Worm (Caenorhabditis elegans): ENCODE data around the gene Y52E8A.3.

Y52E8A.3 gene

DNA sequence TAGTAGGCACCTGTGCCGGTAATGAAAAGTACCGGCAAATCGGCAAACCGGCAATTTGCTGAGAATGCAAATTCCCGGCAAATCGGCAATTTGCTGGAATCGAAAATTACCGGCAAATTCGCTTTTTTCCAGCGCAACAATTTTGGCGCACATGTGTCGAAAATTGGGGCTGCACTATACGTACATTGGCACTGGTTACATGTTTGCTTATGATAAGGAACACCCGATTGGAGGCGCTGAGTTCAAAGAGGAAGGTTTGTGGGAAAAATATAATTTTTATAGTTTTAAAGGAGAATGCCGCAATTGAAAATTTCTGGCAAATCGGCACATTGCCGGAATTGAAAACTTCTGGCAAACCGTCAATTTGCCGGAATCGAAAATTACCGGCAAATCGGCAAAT lies 9.5 kb downstream of the Y52E8A.3 start:
- TF ChIP-seq T22C8.4 (GFP tag; IDR thresholded peaks at IDR 0.05) = no peak
- TF ChIP-seq med-1 (GFP tag; optimal IDR thresholded peaks at IDR 0.05; ENCODE audit: insufficient read depth) = no peak
- TF ChIP-seq tab-1 (GFP tag; IDR thresholded peaks at IDR 0.05) = no peak
- no peak for TF ChIP-seq ztf-23 (GFP tag; IDR thresholded peaks at IDR 0.05)
- no peak for TF ChIP-seq cog-1 (tag; optimal IDR thresholded peaks at IDR 0.05)

DNA sequence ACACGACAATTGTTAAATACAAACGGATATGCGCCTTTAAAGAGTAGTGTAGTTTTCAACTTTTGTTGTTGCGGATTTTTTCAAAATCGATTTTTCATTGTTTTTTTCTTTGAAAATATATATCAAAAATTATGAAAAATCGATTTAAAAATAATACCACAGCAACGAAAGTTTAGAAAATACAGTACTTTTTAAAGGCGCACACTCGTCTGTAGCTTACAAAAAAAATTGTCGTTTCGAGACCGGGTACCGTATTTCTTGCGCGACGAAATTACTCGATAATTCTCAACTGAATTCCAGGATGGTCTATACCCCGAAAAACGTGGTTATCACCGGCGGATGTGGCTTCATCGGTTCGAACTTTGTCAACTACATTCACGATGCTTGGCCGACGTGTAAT lies 12.0 kb downstream of the Y52E8A.3 start, which contains the start of gene rml-4:
TSS of gene rml-4 (plus strand) at position 301 of the 400 bp plus-strand sequence.
- TF ChIP-seq ztf-23 (GFP tag; IDR thresholded peaks at IDR 0.05) (no peak), klf-2 (GFP tag; conservative IDR thresholded peaks at IDR 0.05) (no peak)

DNA sequence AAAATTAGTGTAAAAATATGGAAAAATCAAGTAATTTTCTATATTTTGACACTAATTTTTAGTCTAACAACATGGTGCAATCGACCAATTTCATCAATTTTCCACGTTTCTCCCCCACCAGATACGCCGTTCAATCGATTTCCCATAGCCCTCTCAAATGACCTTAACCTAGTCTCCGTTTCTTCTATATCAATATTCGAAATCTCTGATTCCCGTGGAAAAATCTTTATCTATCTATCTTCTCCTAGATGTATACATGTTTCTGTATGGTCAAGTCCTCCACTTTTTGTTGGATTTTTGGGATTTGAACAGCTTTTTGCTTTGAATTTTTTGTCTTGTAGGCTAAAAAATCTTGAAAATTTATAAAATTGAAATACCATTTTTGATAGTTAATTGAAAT lies 12.6 kb downstream of the Y52E8A.3 start:
- TF ChIP-seq flt-1 (GFP tag; IDR thresholded peaks at IDR 0.05) (no peak), T22C8.4 (GFP tag; IDR thresholded peaks at IDR 0.05) (no peak), cog-1 (tag; optimal IDR thresholded peaks at IDR 0.05) (no peak), tab-1 (GFP tag; IDR thresholded peaks at IDR 0.05) (no peak), ztf-23 (GFP tag; IDR thresholded peaks at IDR 0.05) (no peak), ztf-29 (GFP tag; IDR thresholded peaks at IDR 0.05) (no peak), klf-2 (GFP tag; conservative IDR thresholded peaks at IDR 0.05) (no peak), ref-1 (GFP tag; conservative IDR thresholded peaks at IDR 0.05) (no peak)

DNA sequence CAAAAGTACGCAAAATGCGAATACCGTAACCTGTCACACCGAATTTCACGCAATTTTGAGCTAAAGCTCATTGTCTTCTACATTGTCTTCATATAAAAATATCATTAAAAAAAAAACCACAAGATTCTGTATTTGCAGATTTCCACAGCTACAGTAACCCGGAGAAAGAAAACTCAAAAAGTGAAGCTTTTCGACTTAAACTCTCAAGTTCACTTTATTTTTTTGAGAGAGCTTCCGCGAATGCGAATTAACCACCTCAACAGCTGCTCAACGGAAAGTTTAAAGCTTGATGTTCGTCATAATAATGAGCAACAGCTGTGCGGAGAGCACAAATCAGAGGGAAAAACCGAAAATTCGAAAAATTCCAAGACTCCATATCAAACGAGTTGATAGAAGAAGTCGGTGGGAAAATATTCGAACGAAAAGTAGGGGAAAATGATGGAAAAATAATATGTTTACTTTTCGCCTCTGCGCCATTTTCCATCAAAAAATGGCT lies 13.7 kb downstream of the Y52E8A.3 start:
- TF ChIP-seq ztf-29 (GFP tag; IDR thresholded peaks at IDR 0.05) (no peak), T22C8.4 (GFP tag; IDR thresholded peaks at IDR 0.05) (no peak), ztf-23 (GFP tag; IDR thresholded peaks at IDR 0.05) (no peak), tab-1 (GFP tag; IDR thresholded peaks at IDR 0.05) (no peak), ref-1 (GFP tag; conservative IDR thresholded peaks at IDR 0.05) (no peak), med-1 (GFP tag; optimal IDR thresholded peaks at IDR 0.05; ENCODE audit: insufficient read depth) (no peak), klf-2 (GFP tag; conservative IDR thresholded peaks at IDR 0.05) (no peak), flt-1 (GFP tag; IDR thresholded peaks at IDR 0.05) (no peak), cog-1 (tag; optimal IDR thresholded peaks at IDR 0.05) (no peak)

DNA sequence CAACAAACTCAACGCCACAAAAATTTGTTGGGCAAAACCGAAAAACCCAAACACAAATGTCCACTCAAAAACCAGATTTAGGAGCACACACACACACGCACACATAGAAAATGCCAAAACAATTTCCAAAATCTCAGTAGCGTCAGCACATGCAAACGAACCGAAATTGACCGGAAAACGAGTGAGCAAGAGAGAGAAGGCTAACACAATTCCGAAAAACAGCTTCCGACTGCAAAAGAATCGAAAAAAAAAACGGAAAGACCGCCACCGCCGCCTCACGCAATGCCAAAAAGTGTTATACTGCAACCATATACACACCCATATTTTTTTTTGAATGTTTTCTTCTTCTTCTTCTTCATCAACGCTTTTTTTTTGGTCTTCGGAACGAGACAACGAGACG lies 15.0 kb downstream of the Y52E8A.3 start:
- no peak for TF ChIP-seq klf-2 (GFP tag; conservative IDR thresholded peaks at IDR 0.05)
- no peak for TF ChIP-seq ztf-29 (GFP tag; IDR thresholded peaks at IDR 0.05)
- TF ChIP-seq flt-1 (GFP tag; IDR thresholded peaks at IDR 0.05) = no peak
- no peak for TF ChIP-seq tab-1 (GFP tag; IDR thresholded peaks at IDR 0.05)
- TF ChIP-seq ztf-23 (GFP tag; IDR thresholded peaks at IDR 0.05) = no peak
- no peak for TF ChIP-seq ref-1 (GFP tag; conservative IDR thresholded peaks at IDR 0.05)
- no peak for TF ChIP-seq T22C8.4 (GFP tag; IDR thresholded peaks at IDR 0.05)
- TF ChIP-seq cog-1 (tag; optimal IDR thresholded peaks at IDR 0.05) = no peak
- no peak for TF ChIP-seq med-1 (GFP tag; optimal IDR thresholded peaks at IDR 0.05; ENCODE audit: insufficient read depth)

DNA sequence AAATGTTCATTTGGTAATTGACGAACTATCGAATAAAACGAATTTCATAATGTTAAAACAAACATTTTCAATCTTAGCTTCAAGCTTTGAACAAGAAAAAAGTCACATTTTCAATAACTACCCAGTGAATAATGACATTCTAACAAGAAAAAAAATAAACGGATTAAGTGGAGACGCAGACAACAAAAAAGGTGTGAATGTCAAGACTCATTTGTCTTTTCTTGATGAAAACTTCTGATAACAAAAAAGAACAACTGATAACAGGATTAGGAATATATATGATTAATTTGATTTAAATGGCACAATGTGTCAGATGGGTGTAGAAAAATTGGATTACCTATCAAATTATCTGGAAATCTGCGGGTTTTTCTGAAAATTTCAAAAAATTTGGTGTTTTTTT lies 18.2 kb downstream of the Y52E8A.3 start:
- TF ChIP-seq klf-2 (GFP tag; conservative IDR thresholded peaks at IDR 0.05) = no peak
- TF ChIP-seq ztf-23 (GFP tag; IDR thresholded peaks at IDR 0.05) = no peak
- no peak for TF ChIP-seq tab-1 (GFP tag; IDR thresholded peaks at IDR 0.05)
- no peak for TF ChIP-seq T22C8.4 (GFP tag; IDR thresholded peaks at IDR 0.05)
- TF ChIP-seq cog-1 (tag; optimal IDR thresholded peaks at IDR 0.05) = no peak
- TF ChIP-seq flt-1 (GFP tag; IDR thresholded peaks at IDR 0.05) = no peak
- no peak for TF ChIP-seq med-1 (GFP tag; optimal IDR thresholded peaks at IDR 0.05; ENCODE audit: insufficient read depth)
- no peak for TF ChIP-seq ref-1 (GFP tag; conservative IDR thresholded peaks at IDR 0.05)
- no peak for TF ChIP-seq ztf-29 (GFP tag; IDR thresholded peaks at IDR 0.05)

DNA sequence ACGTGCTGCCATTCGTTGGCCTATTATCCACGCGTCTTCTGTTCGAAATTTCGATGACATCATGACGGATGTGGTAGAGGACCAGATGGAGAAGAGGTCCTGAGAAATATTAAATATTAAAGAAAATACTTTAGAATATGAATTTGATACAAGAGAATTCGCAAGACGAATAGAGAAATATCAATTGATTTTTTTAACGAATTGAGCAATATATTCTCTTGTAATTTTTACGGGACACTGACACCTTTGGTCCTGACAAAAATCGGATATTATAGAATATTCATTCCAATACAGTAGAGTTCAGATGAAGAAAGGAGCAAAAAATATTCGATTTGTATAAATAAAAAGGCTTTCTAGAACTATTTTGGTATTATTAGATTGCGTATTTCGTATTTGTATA lies 18.7 kb downstream of the Y52E8A.3 start, which contains the start of gene C01F1.6:
TSS of gene C01F1.6 (minus strand) at position 101 of the 400 bp plus-strand sequence.
- no peak for TF ChIP-seq tab-1 (GFP tag; IDR thresholded peaks at IDR 0.05)
- no peak for TF ChIP-seq cog-1 (tag; optimal IDR thresholded peaks at IDR 0.05)
- TF ChIP-seq T22C8.4 (GFP tag; IDR thresholded peaks at IDR 0.05) = no peak
- TF ChIP-seq ref-1 (GFP tag; conservative IDR thresholded peaks at IDR 0.05) = no peak
- TF ChIP-seq ztf-29 (GFP tag; IDR thresholded peaks at IDR 0.05) = no peak
- no peak for TF ChIP-seq klf-2 (GFP tag; conservative IDR thresholded peaks at IDR 0.05)
- TF ChIP-seq flt-1 (GFP tag; IDR thresholded peaks at IDR 0.05) = no peak
- no peak for TF ChIP-seq med-1 (GFP tag; optimal IDR thresholded peaks at IDR 0.05; ENCODE audit: insufficient read depth)

DNA sequence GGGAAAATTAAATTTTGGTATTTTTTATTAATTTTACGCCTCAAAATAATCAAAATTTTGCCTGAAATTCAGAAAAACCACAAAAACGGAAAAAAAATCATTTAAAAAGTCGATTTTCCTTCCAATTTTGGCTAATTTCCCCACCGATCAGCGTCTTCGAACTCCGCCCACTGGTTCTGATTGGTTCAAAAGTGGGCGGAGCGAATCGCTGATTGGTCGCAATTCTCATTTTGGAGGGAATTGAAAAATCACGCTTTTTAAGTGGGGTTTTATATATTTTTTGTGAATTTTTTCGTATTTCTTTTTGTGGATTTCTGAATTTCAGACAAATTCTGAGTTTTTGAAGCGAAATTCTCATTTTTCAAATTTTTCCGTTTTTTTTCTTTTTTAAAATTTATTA lies 19.9 kb downstream of the Y52E8A.3 start:
- no peak for TF ChIP-seq flt-1 (GFP tag; IDR thresholded peaks at IDR 0.05)
- no peak for TF ChIP-seq klf-2 (GFP tag; conservative IDR thresholded peaks at IDR 0.05)
- no peak for TF ChIP-seq ztf-29 (GFP tag; IDR thresholded peaks at IDR 0.05)
- TF ChIP-seq ztf-23 (GFP tag; IDR thresholded peaks at IDR 0.05) = no peak
- no peak for TF ChIP-seq cog-1 (tag; optimal IDR thresholded peaks at IDR 0.05)
- TF ChIP-seq ref-1 (GFP tag; conservative IDR thresholded peaks at IDR 0.05) = no peak
- TF ChIP-seq tab-1 (GFP tag; IDR thresholded peaks at IDR 0.05) = no peak
- TF ChIP-seq med-1 (GFP tag; optimal IDR thresholded peaks at IDR 0.05; ENCODE audit: insufficient read depth) = no peak
- TF ChIP-seq T22C8.4 (GFP tag; IDR thresholded peaks at IDR 0.05) = no peak

DNA sequence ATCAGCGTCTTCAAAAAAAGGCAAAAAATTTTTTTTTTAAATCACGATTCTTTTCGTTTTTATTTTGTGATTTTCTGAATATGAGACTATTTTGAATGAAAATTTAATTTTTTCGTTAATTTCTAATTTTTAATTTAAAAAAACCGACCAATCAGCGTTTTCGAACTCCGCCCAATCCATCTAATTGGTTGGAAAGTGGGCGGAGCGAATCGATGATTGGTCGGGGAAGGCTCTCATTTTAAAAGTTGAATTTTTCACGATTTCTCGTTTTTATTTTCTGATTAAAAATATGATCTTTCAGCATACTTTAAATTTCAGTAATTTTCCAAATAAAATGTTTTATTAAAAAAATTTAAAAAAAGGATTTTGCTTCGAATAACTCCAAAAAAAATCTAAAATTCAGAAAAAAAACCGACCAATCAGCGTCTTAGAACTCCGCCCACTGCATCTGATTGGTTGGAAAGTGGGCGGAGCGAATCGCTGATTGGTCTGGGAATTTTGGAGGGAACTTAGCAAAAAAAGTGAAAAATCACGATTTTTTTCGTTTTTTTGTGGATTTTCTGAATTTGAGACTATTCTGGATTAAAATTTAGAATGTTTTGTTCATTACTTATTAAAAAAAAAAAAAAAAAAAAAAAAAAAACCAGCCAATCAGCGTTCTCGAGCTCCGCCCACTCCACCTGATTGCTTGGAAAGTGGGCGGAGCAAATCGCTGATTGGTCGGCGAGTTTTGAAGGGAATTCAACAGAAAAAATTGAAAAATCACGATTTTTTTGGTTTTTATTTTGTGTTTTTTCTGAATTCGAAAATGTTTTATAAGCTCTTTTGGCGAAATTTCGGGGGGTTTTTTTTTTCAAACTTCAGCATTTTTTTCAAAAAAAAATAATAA lies 22.2 kb downstream of the Y52E8A.3 start:
- TF ChIP-seq cog-1 (tag; optimal IDR thresholded peaks at IDR 0.05) (no peak), tab-1 (GFP tag; IDR thresholded peaks at IDR 0.05) (no peak), ztf-23 (GFP tag; IDR thresholded peaks at IDR 0.05) (no peak), flt-1 (GFP tag; IDR thresholded peaks at IDR 0.05) (no peak), med-1 (GFP tag; optimal IDR thresholded peaks at IDR 0.05; ENCODE audit: insufficient read depth) (no peak), ztf-29 (GFP tag; IDR thresholded peaks at IDR 0.05) (no peak), klf-2 (GFP tag; conservative IDR thresholded peaks at IDR 0.05) (no peak), ref-1 (GFP tag; conservative IDR thresholded peaks at IDR 0.05) (no peak), T22C8.4 (GFP tag; IDR thresholded peaks at IDR 0.05) (no peak)

Data from whole organism, midembryonic.